Worm (Caenorhabditis elegans): ENCODE data around the gene F46C3.2.

ce11 chrX:11400467-11401184, 17.9 kb downstream of the F46C3.2 start:
- no peak for TF ChIP-seq zag-1 (tag; optimal IDR thresholded peaks at IDR 0.05)
- TF ChIP-seq nhr-12 (tag; optimal IDR thresholded peaks at IDR 0.05): no peak
- no peak for TF ChIP-seq aly-2 (tag; optimal IDR thresholded peaks at IDR 0.05)
- no peak for TF ChIP-seq nhr-11 (tag; optimal IDR thresholded peaks at IDR 0.05)
- no peak for TF ChIP-seq unc-39 (tag; optimal IDR thresholded peaks at IDR 0.05)
- TF ChIP-seq snpc-4 (tag; optimal IDR thresholded peaks at IDR 0.05): no peak
- no peak for TF ChIP-seq R02D3.7 (tag; optimal IDR thresholded peaks at IDR 0.05)
- TF ChIP-seq ztf-1 (GFP tag; conservative IDR thresholded peaks at IDR 0.05): no peak
- TF ChIP-seq nhr-21 (tag; optimal IDR thresholded peaks at IDR 0.05): no peak
- no peak for TF ChIP-seq mdl-1 (tag; optimal IDR thresholded peaks at IDR 0.05)
